Worm (Caenorhabditis elegans): ENCODE data around the gene gsnl-1.

DNA sequence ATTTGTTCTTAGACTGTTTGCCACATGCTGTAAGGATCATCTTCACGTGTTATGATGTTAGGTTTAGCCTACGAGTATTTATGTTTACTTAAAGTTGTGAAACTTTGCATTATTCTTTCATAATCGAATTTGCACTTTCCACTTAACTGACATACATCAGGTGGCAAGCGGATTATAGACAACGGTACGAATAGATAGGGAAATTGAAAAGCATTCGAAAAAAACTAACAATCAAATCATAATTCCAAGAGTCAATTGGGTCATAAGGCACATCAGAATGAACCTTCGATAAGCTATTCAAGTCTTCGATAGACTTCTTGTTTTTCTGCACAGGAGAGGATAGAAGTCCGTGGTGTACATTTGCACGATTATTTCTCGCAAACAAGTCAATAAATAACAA is 4.4 kb upstream of the gsnl-1 start:
- TF ChIP-seq bed-2 (GFP tag; IDR thresholded peaks at IDR 0.05) (no peak), snpc-1.1 (tag; optimal IDR thresholded peaks at IDR 0.05; ENCODE audit: insufficient read depth) (no peak), F52B5.7 (tag; optimal IDR thresholded peaks at IDR 0.05) (no peak), unc-130 (GFP tag; optimal IDR thresholded peaks at IDR 0.05) (no peak), attf-6 (GFP tag; IDR thresholded peaks at IDR 0.05) (no peak), rpc-1 (optimal IDR thresholded peaks at IDR 0.05) (no peak), rpc-1 (tag; optimal IDR thresholded peaks at IDR 0.05) (no peak), lin-35 (GFP tag; optimal IDR thresholded peaks at IDR 0.05) (no peak), ceh-40 (GFP tag; IDR thresholded peaks at IDR 0.05) (no peak)

Data from whole organism, young adult.